Fruit fly (Drosophila melanogaster) Kc167 (cell line): Measurements from ENCODE around the gene gish.

Experiments
- insv ChIP-seq: fragments of >200 bp; optimal IDR thresholded peaks from 3 replicates; lab custom pipeline; 2018; ENCODE audit warnings: missing external identifiers
- psq ChIP-seq: fragments of >200 bp; optimal IDR thresholded peaks from 2 replicates; lab custom pipeline; 2017; ENCODE audit warnings: missing external identifiers

DNA sequence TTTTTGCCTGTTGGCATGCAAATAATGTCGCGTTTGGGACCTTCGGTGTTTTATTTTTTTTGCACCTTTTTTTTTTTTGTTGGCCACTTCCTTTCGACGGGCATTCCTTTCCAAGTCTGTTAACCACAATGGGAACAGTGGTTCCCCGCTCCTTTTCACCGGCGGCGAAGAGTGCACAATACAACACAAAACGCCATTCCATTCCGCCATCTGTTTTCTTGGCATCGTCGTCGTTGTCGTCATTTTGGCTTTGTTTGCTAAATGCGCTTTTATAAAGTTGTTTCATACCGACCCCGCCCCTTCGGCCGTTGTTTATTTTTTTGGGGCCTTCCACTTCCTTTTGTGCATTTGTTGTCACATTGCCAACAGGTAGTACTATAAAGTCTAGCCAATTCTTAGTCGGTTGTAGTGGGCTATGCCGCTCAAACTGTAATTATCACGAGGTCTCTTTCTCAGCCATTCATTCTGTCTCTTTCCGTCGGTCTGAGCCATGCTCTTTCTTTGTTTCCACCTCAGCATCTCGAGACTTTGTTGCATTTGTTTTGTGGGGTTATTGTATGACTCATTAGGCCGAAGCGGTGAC is 18.1 kb downstream of the gish start:
- no peak for TF ChIP-seq insv (lab: Kevin White, UChicago)
- TF ChIP-seq psq (lab: Kevin White, UChicago) = no peak
